Fruit fly (Drosophila melanogaster) whole organism, embryonic: ENCODE measurements around the gene org-1.
A peak's percentile ranks its signal among the peaks of the same experiment; 100 is the strongest.

Experiments
- Atf-2 ChIP-seq: fragments of 200-800 bp; sonication (Bioruptor generic); optimal IDR thresholded peaks from 2 replicates; lab custom pipeline; 2016; ENCODE audit warnings: missing biosample characterization, missing genetic modification characterization
- Atf6 ChIP-seq: fragments of 200-800 bp; sonication (Bioruptor generic); IDR thresholded peaks from 2 replicates; pipeline ENCODE4 v1.3.6; 2022; ENCODE audit warnings: missing biosample characterization, missing genetic modification characterization
- BEAF-32 ChIP-seq: fragments of 200-800 bp; sonication (Bioruptor generic); optimal IDR thresholded peaks from 3 replicates; lab custom pipeline; 2017; ENCODE audit warnings: missing biosample characterization, missing genetic modification characterization, mild to moderate bottlenecking, moderate library complexity, missing genetic modification reagents
- Bgb ChIP-seq: fragments of 200-800 bp; sonication (Bioruptor generic); IDR thresholded peaks from 2 replicates; pipeline ENCODE4 v1.3.6; 2022; ENCODE audit warnings: missing biosample characterization, missing genetic modification characterization; ENCODE audit not compliant: partially characterized antibody
- Blimp-1 ChIP-seq: fragments of 200-800 bp; sonication (Bioruptor generic); optimal IDR thresholded peaks from 3 replicates; lab custom pipeline; 2018; ENCODE audit warnings: missing biosample characterization, missing genetic modification characterization, mild to moderate bottlenecking, moderate library complexity, missing genetic modification reagents
- CG10366 ChIP-seq: fragments of 200-800 bp; sonication (Bioruptor generic); IDR thresholded peaks from 2 replicates; pipeline ENCODE4 v1.3.6; 2022; ENCODE audit warnings: missing biosample characterization, missing genetic modification characterization
- CG10543 ChIP-seq: fragments of 200-800 bp; sonication (Bioruptor generic); optimal IDR thresholded peaks from 3 replicates; lab custom pipeline; 2017; ENCODE audit warnings: missing biosample characterization, mild to moderate bottlenecking, missing genetic modification characterization, moderate library complexity
- CG11456 ChIP-seq: fragments of 200-800 bp; sonication (Bioruptor generic); IDR thresholded peaks from 3 replicates; pipeline ENCODE4 v1.3.6; 2022; ENCODE audit warnings: missing biosample characterization, missing genetic modification characterization
- CG12744 ChIP-seq: fragments of 200-800 bp; sonication (Bioruptor generic); optimal IDR thresholded peaks from 2 replicates; lab custom pipeline; 2016; ENCODE audit warnings: missing biosample characterization, missing genetic modification characterization
- CG14014 ChIP-seq: fragments of 200-800 bp; sonication (Bioruptor generic); IDR thresholded peaks from 2 replicates; pipeline ENCODE4 v1.3.6; 2022; ENCODE audit warnings: missing biosample characterization, missing genetic modification characterization
- CG14710 ChIP-seq: fragments of 200-800 bp; sonication (Bioruptor generic); optimal IDR thresholded peaks from 3 replicates; lab custom pipeline; 2019; ENCODE audit warnings: missing biosample characterization, mild to moderate bottlenecking, missing genetic modification characterization, moderate library complexity
- CG15696 ChIP-seq: fragments of 200-800 bp; sonication (Bioruptor generic); optimal IDR thresholded peaks from 2 replicates; lab custom pipeline; 2019; ENCODE audit warnings: missing biosample characterization, mild to moderate bottlenecking, missing genetic modification characterization, moderate library complexity
- CG1603 ChIP-seq: fragments of 200-800 bp; sonication (Bioruptor generic); optimal IDR thresholded peaks from 2 replicates; lab custom pipeline; 2019; ENCODE audit warnings: missing biosample characterization, mild to moderate bottlenecking, missing genetic modification characterization, moderate library complexity
- CG16815 ChIP-seq: fragments of 200-800 bp; sonication (Bioruptor generic); optimal IDR thresholded peaks from 3 replicates; lab custom pipeline; 2017; ENCODE audit warnings: missing biosample characterization, mild to moderate bottlenecking, missing genetic modification characterization
- CG16863 ChIP-seq: fragments of 200-800 bp; sonication (Bioruptor generic); optimal IDR thresholded peaks from 3 replicates; lab custom pipeline; 2016; ENCODE audit warnings: missing biosample characterization, missing genetic modification characterization
- CG2116 ChIP-seq: fragments of 200-800 bp; sonication (Bioruptor generic); optimal IDR thresholded peaks from 3 replicates; lab custom pipeline; 2018; ENCODE audit warnings: missing biosample characterization, mild to moderate bottlenecking, missing genetic modification characterization
- CG2120 ChIP-seq: fragments of 200-800 bp; sonication (Bioruptor generic); optimal IDR thresholded peaks from 3 replicates; lab custom pipeline; 2016; ENCODE audit warnings: missing biosample characterization, missing genetic modification characterization
- CG2875 ChIP-seq: fragments of 200-800 bp; sonication (Bioruptor generic); optimal IDR thresholded peaks from 2 replicates; lab custom pipeline; 2017; ENCODE audit warnings: missing biosample characterization, mild to moderate bottlenecking, missing genetic modification characterization, missing genetic modification reagents
- CG30431 ChIP-seq: fragments of 200-800 bp; sonication (Bioruptor generic); optimal IDR thresholded peaks from 2 replicates; lab custom pipeline; 2017; ENCODE audit warnings: missing biosample characterization, missing genetic modification characterization
- CG32767 ChIP-seq: fragments of 200-800 bp; sonication (Bioruptor generic); IDR thresholded peaks from 2 replicates; pipeline ENCODE4 v1.3.6; 2022; ENCODE audit warnings: missing biosample characterization, missing genetic modification characterization
- CG4360 ChIP-seq: fragments of 200-800 bp; sonication (Bioruptor generic); IDR thresholded peaks from 2 replicates; pipeline ENCODE4 v1.3.6; 2022; ENCODE audit warnings: missing biosample characterization, missing genetic modification characterization
- CG4617 ChIP-seq: fragments of 200-800 bp; sonication (Bioruptor generic); optimal IDR thresholded peaks from 3 replicates; lab custom pipeline; 2016; ENCODE audit warnings: missing biosample characterization, missing genetic modification characterization, borderline replicate concordance
- CG6654 ChIP-seq: fragments of 200-800 bp; sonication (Bioruptor generic); optimal IDR thresholded peaks from 2 replicates; lab custom pipeline; 2017; ENCODE audit warnings: missing biosample characterization, mild to moderate bottlenecking, missing genetic modification characterization
- CG6689 ChIP-seq: fragments of 200-800 bp; sonication (Bioruptor generic); IDR thresholded peaks from 2 replicates; pipeline ENCODE4 v1.3.6; 2022; ENCODE audit warnings: missing biosample characterization, missing genetic modification characterization
- CG6813 ChIP-seq: fragments of 200-800 bp; sonication (Bioruptor generic); optimal IDR thresholded peaks from 2 replicates; lab custom pipeline; 2017; ENCODE audit warnings: missing biosample characterization, missing genetic modification characterization, mild to moderate bottlenecking, moderate library complexity, missing genetic modification reagents
- CG7963 ChIP-seq: fragments of 200-800 bp; sonication (Bioruptor generic); IDR thresholded peaks from 3 replicates; pipeline ENCODE4 v1.3.6; 2022; ENCODE audit warnings: missing biosample characterization, missing genetic modification characterization; ENCODE audit not compliant: partially characterized antibody
- CG8765 ChIP-seq: fragments of 200-800 bp; sonication (Bioruptor generic); IDR thresholded peaks from 2 replicates; pipeline ENCODE4 v1.3.6; 2022; ENCODE audit warnings: missing biosample characterization, missing genetic modification characterization
- CG9797 ChIP-seq: fragments of 200-800 bp; sonication (Bioruptor generic); optimal IDR thresholded peaks from 3 replicates; lab custom pipeline; 2018; ENCODE audit warnings: missing biosample characterization, mild to moderate bottlenecking, missing genetic modification characterization
- Camta ChIP-seq: fragments of 200-800 bp; sonication (Bioruptor generic); optimal IDR thresholded peaks from 2 replicates; lab custom pipeline; 2016; ENCODE audit warnings: missing biosample characterization, missing genetic modification characterization
- Dbx ChIP-seq: fragments of 200-800 bp; sonication (Bioruptor generic); IDR thresholded peaks from 3 replicates; pipeline ENCODE4 v1.3.6; 2022; ENCODE audit warnings: missing biosample characterization, missing genetic modification characterization
- Dp ChIP-seq: fragments of 200-800 bp; sonication (Bioruptor generic); optimal IDR thresholded peaks from 2 replicates; lab custom pipeline; 2018; ENCODE audit warnings: missing biosample characterization, mild to moderate bottlenecking, missing genetic modification characterization, moderate library complexity
- Kr ChIP-seq: fragments of 200-800 bp; sonication (Bioruptor generic); optimal IDR thresholded peaks from 2 replicates; lab custom pipeline; 2017; ENCODE audit warnings: missing biosample characterization, mild to moderate bottlenecking, missing genetic modification characterization
- Max ChIP-seq: fragments of 200-800 bp; sonication (Bioruptor generic); optimal IDR thresholded peaks from 2 replicates; lab custom pipeline; 2016; ENCODE audit warnings: missing biosample characterization, mild to moderate bottlenecking, missing genetic modification characterization
- Sry-δ ChIP-seq: fragments of 200-800 bp; sonication (Bioruptor generic); optimal IDR thresholded peaks from 2 replicates; lab custom pipeline; 2016; ENCODE audit warnings: missing biosample characterization, missing genetic modification characterization
- Tbp ChIP-seq: fragments of >200 bp; optimal IDR thresholded peaks from 2 replicates; lab custom pipeline; 2018; ENCODE audit warnings: missing biosample characterization, missing genetic modification characterization
- chinmo ChIP-seq: fragments of 200-800 bp; sonication (Bioruptor generic); IDR thresholded peaks from 4 replicates; pipeline ENCODE4 v1.3.6; 2022; ENCODE audit warnings: missing biosample characterization, missing genetic modification characterization; ENCODE audit not compliant: partially characterized antibody
- ci ChIP-seq: fragments of 200-800 bp; sonication (Bioruptor generic); IDR thresholded peaks from 3 replicates; pipeline ENCODE4 v1.3.6; 2022; ENCODE audit warnings: missing biosample characterization, missing genetic modification characterization
- disco-r ChIP-seq: fragments of 200-800 bp; sonication (Bioruptor generic); optimal IDR thresholded peaks from 2 replicates; lab custom pipeline; 2016; ENCODE audit warnings: missing biosample characterization, missing genetic modification characterization
- her ChIP-seq: fragments of 200-800 bp; sonication (Bioruptor generic); optimal IDR thresholded peaks from 2 replicates; lab custom pipeline; 2016; ENCODE audit warnings: missing biosample characterization, missing genetic modification characterization
- hkb ChIP-seq, 2 experiments: fragments of 200-800 bp in 1 of 2; fragments of >200 bp in 1 of 2; sonication (Bioruptor generic) in 1 of 2; IDR thresholded peaks in 1 of 2; optimal IDR thresholded peaks in 1 of 2; 2 replicates each; pipeline versions ENCODE4 v1.3.6 to Lab custom; 2017 to 2022; ENCODE audit warnings: missing biosample characterization in 1 of 2, missing genetic modification characterization in 1 of 2
- mam ChIP-seq: fragments of 200-800 bp; sonication (Bioruptor generic); optimal IDR thresholded peaks from 3 replicates; lab custom pipeline; 2016; ENCODE audit warnings: missing biosample characterization, missing genetic modification characterization
- prd ChIP-seq, 3 experiments: fragments of >200 bp in 2 of 3; fragments of 200-800 bp in 1 of 3; sonication (Bioruptor generic) in 1 of 3; optimal IDR thresholded peaks in 2 of 3; IDR thresholded peaks in 1 of 3; 2 replicates in 2 of 3; 3 replicates in 1 of 3; pipeline versions ENCODE4 v1.3.6 to Lab custom; 2017 to 2022; ENCODE audit warnings: missing biosample characterization in 1 of 3, missing genetic modification characterization in 1 of 3
- rib ChIP-seq: fragments of 200-800 bp; sonication (Bioruptor generic); IDR thresholded peaks from 2 replicates; pipeline ENCODE4 v1.3.6; 2022; ENCODE audit warnings: missing biosample characterization, missing genetic modification characterization
- sens ChIP-seq: fragments of 200-800 bp; sonication (Bioruptor generic); peaks from one replicate; lab custom pipeline; 2016; ENCODE audit warnings: missing biosample characterization, missing genetic modification characterization
- stc ChIP-seq: fragments of 200-800 bp; sonication (Bioruptor generic); IDR thresholded peaks from 2 replicates; pipeline ENCODE4 v1.3.6; 2022; ENCODE audit warnings: missing biosample characterization, missing genetic modification characterization
- toy ChIP-seq: fragments of 200-800 bp; sonication (Bioruptor generic); IDR thresholded peaks from 2 replicates; pipeline ENCODE4 v1.3.6; 2022; ENCODE audit warnings: missing biosample characterization, missing genetic modification characterization
- unpg ChIP-seq: fragments of 200-800 bp; sonication (Bioruptor generic); optimal IDR thresholded peaks from 3 replicates; lab custom pipeline; 2018; ENCODE audit warnings: missing biosample characterization, mild to moderate bottlenecking, missing genetic modification characterization, moderate library complexity
- wor ChIP-seq: fragments of 200-800 bp; sonication (Bioruptor generic); IDR thresholded peaks from 2 replicates; pipeline ENCODE4 v1.3.6; 2022; ENCODE audit warnings: missing biosample characterization, missing genetic modification characterization
- zen ChIP-seq: fragments of 200-800 bp; sonication (Bioruptor generic); optimal IDR thresholded peaks from 3 replicates; lab custom pipeline; 2018; ENCODE audit warnings: missing biosample characterization, mild to moderate bottlenecking, missing genetic modification characterization, moderate library complexity

org-1 gene

dm6 chrX:8408971-8409455, 45.9 kb downstream of the org-1 start, which contains the start of gene Trf2 (continued):
- TF ChIP-seq CG7963 (GFP tag; lab: Robert Waterston, UW), result no peak
- TF ChIP-seq CG12744 (GFP tag; lab: Kevin White, UChicago), result no peak
- peak; percentile 8 for TF ChIP-seq CG2875 (GFP tag; lab: Kevin White, UChicago)
- no peak for TF ChIP-seq CG6654 (GFP tag; lab: Kevin White, UChicago)
- TF ChIP-seq chinmo, result peak; percentile 28; the same call in 1 of the 4 replicates
- no peak for TF ChIP-seq CG10366 (GFP tag; lab: Robert Waterston, UW)
- peak; percentile 7 for TF ChIP-seq CG2116
- TF ChIP-seq CG4617, result peak; percentile 31
- TF ChIP-seq Blimp-1, result no peak
- no peak for TF ChIP-seq disco-r (GFP tag; lab: Kevin White, UChicago)
- peak; percentile 26 for TF ChIP-seq Sry-δ
- peak; percentile 73 for TF ChIP-seq sens (GFP tag; lab: Kevin White, UChicago)
- TF ChIP-seq rib, result peak; percentile 36; the same call in 1 of the 2 replicates
- TF ChIP-seq prd (optimal IDR thresholded peaks at IDR 0.05; lab: Kevin White, UChicago), result no peak
- 0 out of 3 replicates have a peak, but pooled peaks have one; percentile 16 for TF ChIP-seq prd (GFP tag; IDR thresholded peaks at IDR 0.05; lab: Robert Waterston, UW)
- TF ChIP-seq CG15696 (tag; lab: Kevin White, UChicago), result no peak
- TF ChIP-seq Tbp, result peak; percentile 61
- no peak for TF ChIP-seq CG16863 (GFP tag; lab: Kevin White, UChicago)
- TF ChIP-seq CG32767 (GFP tag; lab: Robert Waterston, UW), result no peak
- TF ChIP-seq stc, result peak; percentile 29; the same call in 1 of the 2 replicates
- peak; percentile 18; the same call in 1 of the 2 replicates for TF ChIP-seq CG8765 (GFP tag; lab: Robert Waterston, UW)
- peak; percentile 2 for TF ChIP-seq CG1603 (tag; lab: Kevin White, UChicago)
- TF ChIP-seq CG4360 (GFP tag; lab: Robert Waterston, UW), result peak; percentile 77
- TF ChIP-seq Dbx, result peak; percentile 59; the same call in 1 of the 3 replicates
- TF ChIP-seq Camta (GFP tag; lab: Kevin White, UChicago), result peak; percentile 54
- peak; percentile 23; the same call in 1 of the 2 replicates for TF ChIP-seq Bgb (GFP tag; lab: Robert Waterston, UW)
- TF ChIP-seq CG6813 (GFP tag; lab: Kevin White, UChicago), result no peak
- peak; percentile 29 for TF ChIP-seq CG14710
- no peak for TF ChIP-seq CG6689 (GFP tag; lab: Robert Waterston, UW)
- TF ChIP-seq Kr (GFP tag; lab: Kevin White, UChicago), result no peak
- TF ChIP-seq unpg (GFP tag; lab: Kevin White, UChicago), result no peak
- TF ChIP-seq BEAF-32, result peak; percentile 57
- no peak for TF ChIP-seq hkb (optimal IDR thresholded peaks at IDR 0.05; lab: Kevin White, UChicago)
- TF ChIP-seq hkb (GFP tag; IDR thresholded peaks at IDR 0.05; lab: Robert Waterston, UW), result peak; percentile 39; the same call in 1 of the 2 replicates
- TF ChIP-seq Atf-2 (GFP tag; lab: Kevin White, UChicago), result no peak
- TF ChIP-seq CG2120 (GFP tag; lab: Kevin White, UChicago), result peak; percentile 35
- TF ChIP-seq mam (GFP tag; lab: Kevin White, UChicago), result peak; percentile 11
- peak; percentile 43 for TF ChIP-seq Dp (GFP tag; lab: Kevin White, UChicago)
- TF ChIP-seq CG14014, result peak; percentile 13; the same call in 1 of the 2 replicates
- 0 out of 2 replicates have a peak, but pooled peaks have one; percentile 38 for TF ChIP-seq Atf6
- peak; percentile 3 for TF ChIP-seq Max (GFP tag; lab: Kevin White, UChicago)
- no peak for TF ChIP-seq wor
- TF ChIP-seq CG16815 (GFP tag; lab: Kevin White, UChicago), result no peak
- no peak for TF ChIP-seq CG30431 (GFP tag; lab: Kevin White, UChicago)
- peak; percentile 86 for TF ChIP-seq CG9797
- TF ChIP-seq toy, result no peak
- no peak for TF ChIP-seq zen (tag; lab: Kevin White, UChicago)
- TF ChIP-seq ci (GFP tag; lab: Robert Waterston, UW), result peak; percentile 68
- no peak for TF ChIP-seq CG11456
- peak; percentile 11 for TF ChIP-seq CG10543 (GFP tag; lab: Kevin White, UChicago)
- TF ChIP-seq her (GFP tag; lab: Kevin White, UChicago), result peak; percentile 54
